Fruit fly (Drosophila melanogaster) whole organism, prepupa: ENCODE results near the gene CG4789.

ENCODE experiments used
- CG11902 ChIP-seq: fragments of 200-800 bp; sonication (Bioruptor generic); optimal IDR thresholded peaks from 3 replicates; lab custom pipeline; 2016; ENCODE audit warnings: missing biosample characterization, missing genetic modification characterization
- CG32006 ChIP-seq: fragments of 200-800 bp; sonication (Bioruptor generic); optimal IDR thresholded peaks from 3 replicates; lab custom pipeline; 2017; ENCODE audit warnings: missing biosample characterization, mild to moderate bottlenecking, missing genetic modification characterization
- Gug ChIP-seq: fragments of 200-800 bp; sonication (Bioruptor generic); IDR thresholded peaks from 2 replicates; pipeline ENCODE4 v1.3.6; 2022; ENCODE audit warnings: missing biosample characterization, missing genetic modification characterization
- Lpt ChIP-seq: fragments of 200-800 bp; sonication (Bioruptor generic); optimal IDR thresholded peaks from 3 replicates; lab custom pipeline; 2016; ENCODE audit warnings: missing biosample characterization, missing genetic modification characterization

DNA sequence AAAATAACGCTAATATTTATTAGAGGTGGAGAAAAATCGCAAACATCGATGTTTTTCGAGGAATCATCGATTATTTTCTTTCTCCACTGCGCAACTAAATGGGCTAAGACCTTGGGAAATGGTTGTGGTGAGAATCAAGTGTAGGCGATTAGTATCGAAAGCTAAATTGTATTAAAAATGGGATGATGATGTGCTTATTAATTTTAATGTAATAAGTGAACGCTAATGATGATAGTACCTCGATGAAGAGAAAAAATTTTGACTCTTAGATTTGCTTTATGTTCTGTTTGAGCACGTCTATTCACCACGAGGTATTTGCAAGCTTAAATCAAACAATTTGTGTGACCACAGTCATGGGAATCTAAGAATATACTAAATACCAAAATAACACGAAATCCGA is 2.6 kb downstream of the CG4789 start, which contains the start of the genes Rai1 and CG13005:
- TF ChIP-seq Gug (GFP tag; lab: Robert Waterston, UW) (no peak), CG32006 (no peak), CG11902 (GFP tag; lab: Kevin White, UChicago) (no peak), Lpt (no peak)
